Fruit fly (Drosophila melanogaster) whole organism, embryonic: ENCODE measurements around the gene CG34296.
A peak's percentile ranks its signal among the peaks of the same experiment; 100 is the strongest.

Experiments
- Atf6 ChIP-seq: fragments of 200-800 bp; sonication (Bioruptor generic); IDR thresholded peaks from 2 replicates; pipeline ENCODE4 v1.3.6; 2022; ENCODE audit warnings: missing biosample characterization, missing genetic modification characterization
- Bteb2 ChIP-seq: fragments of 200-800 bp; sonication (Bioruptor generic); optimal IDR thresholded peaks from 2 replicates; lab custom pipeline; 2016; ENCODE audit warnings: missing biosample characterization, missing genetic modification characterization
- CG10366 ChIP-seq: fragments of 200-800 bp; sonication (Bioruptor generic); IDR thresholded peaks from 2 replicates; pipeline ENCODE4 v1.3.6; 2022; ENCODE audit warnings: missing biosample characterization, missing genetic modification characterization
- CG11696 ChIP-seq: fragments of 200-800 bp; sonication (Bioruptor generic); IDR thresholded peaks from 2 replicates; pipeline ENCODE4 v1.3.6; 2022; ENCODE audit warnings: missing biosample characterization, missing genetic modification characterization
- CG12659 ChIP-seq: fragments of 200-800 bp; sonication (Bioruptor generic); optimal IDR thresholded peaks from 3 replicates; lab custom pipeline; 2017; ENCODE audit warnings: mild to moderate bottlenecking, missing biosample characterization, missing genetic modification reagents, missing genetic modification characterization
- CG14667 ChIP-seq: fragments of 200-800 bp; sonication (Bioruptor generic); IDR thresholded peaks from 2 replicates; pipeline ENCODE4 v1.3.6; 2022; ENCODE audit warnings: missing biosample characterization, missing genetic modification characterization
- CG14710 ChIP-seq: fragments of 200-800 bp; sonication (Bioruptor generic); optimal IDR thresholded peaks from 3 replicates; lab custom pipeline; 2019; ENCODE audit warnings: missing biosample characterization, mild to moderate bottlenecking, missing genetic modification characterization, moderate library complexity
- CG15514 ChIP-seq: fragments of 200-800 bp; sonication (Bioruptor generic); optimal IDR thresholded peaks from 3 replicates; lab custom pipeline; 2017; ENCODE audit warnings: missing biosample characterization, missing genetic modification characterization, mild to moderate bottlenecking, moderate library complexity, missing genetic modification reagents
- CG16813 ChIP-seq: fragments of 200-800 bp; sonication (Bioruptor generic); IDR thresholded peaks from 3 replicates; pipeline ENCODE4 v1.3.6; 2022; ENCODE audit warnings: missing biosample characterization, missing genetic modification characterization; ENCODE audit not compliant: partially characterized antibody
- CG17829 ChIP-seq: fragments of 200-800 bp; optimal IDR thresholded peaks from 2 replicates; lab custom pipeline; 2019; ENCODE audit warnings: missing biosample characterization, mild to moderate bottlenecking, missing genetic modification characterization, moderate library complexity
- CG2199 ChIP-seq: fragments of 200-800 bp; sonication (Bioruptor generic); IDR thresholded peaks from 3 replicates; pipeline ENCODE4 v1.3.6; 2022; ENCODE audit warnings: missing biosample characterization, missing genetic modification characterization
- CG2202 ChIP-seq: fragments of 200-800 bp; sonication (Bioruptor generic); optimal IDR thresholded peaks from 2 replicates; lab custom pipeline; 2018; ENCODE audit warnings: missing biosample characterization, mild to moderate bottlenecking, missing genetic modification characterization
- CG2889 ChIP-seq: fragments of 200-800 bp; sonication (Bioruptor generic); IDR thresholded peaks from 3 replicates; pipeline ENCODE4 v1.3.6; 2022; ENCODE audit warnings: missing biosample characterization, missing genetic modification characterization
- CG31224 ChIP-seq: fragments of 200-800 bp; sonication (Bioruptor generic); IDR thresholded peaks from 2 replicates; pipeline ENCODE4 v1.3.6; 2022; ENCODE audit warnings: missing biosample characterization, missing genetic modification characterization
- CG42726 ChIP-seq: fragments of 200-800 bp; sonication (Bioruptor generic); IDR thresholded peaks from 2 replicates; pipeline ENCODE4 v1.3.6; 2022; ENCODE audit warnings: missing biosample characterization, missing genetic modification characterization; ENCODE audit not compliant: partially characterized antibody
- CG4328 ChIP-seq: fragments of 200-800 bp; sonication (Bioruptor generic); optimal IDR thresholded peaks from 3 replicates; lab custom pipeline; 2017; ENCODE audit warnings: missing biosample characterization, missing genetic modification reagents, missing genetic modification characterization
- CG4424 ChIP-seq: fragments of 200-800 bp; sonication (Bioruptor generic); optimal IDR thresholded peaks from 3 replicates; lab custom pipeline; 2016; ENCODE audit warnings: missing biosample characterization, missing genetic modification characterization
- CG6765 ChIP-seq: fragments of 200-800 bp; sonication (Bioruptor generic); optimal IDR thresholded peaks from 3 replicates; lab custom pipeline; 2017; ENCODE audit warnings: missing biosample characterization, mild to moderate bottlenecking, missing genetic modification characterization
- CG8089 ChIP-seq: fragments of 200-800 bp; sonication (Bioruptor generic); optimal IDR thresholded peaks from 3 replicates; lab custom pipeline; 2016; ENCODE audit warnings: missing biosample characterization, missing genetic modification characterization
- CG9932 ChIP-seq: fragments of 200-800 bp; sonication (Bioruptor generic); IDR thresholded peaks from 2 replicates; pipeline ENCODE4 v1.3.6; 2022; ENCODE audit warnings: missing biosample characterization, missing genetic modification characterization
- CkIIα-i1 ChIP-seq: fragments of 200-800 bp; sonication (Bioruptor generic); IDR thresholded peaks from 2 replicates; pipeline ENCODE4 v1.3.6; 2022; ENCODE audit warnings: missing biosample characterization, missing genetic modification characterization
- Deaf1 ChIP-seq: fragments of 200-800 bp; optimal IDR thresholded peaks from 3 replicates; lab custom pipeline; 2019; ENCODE audit warnings: missing biosample characterization, mild to moderate bottlenecking, missing genetic modification characterization, moderate library complexity
- Ets65A ChIP-seq: fragments of 200-800 bp; sonication (Bioruptor generic); peaks from one replicate; lab custom pipeline; 2016; ENCODE audit warnings: missing biosample characterization, missing genetic modification characterization
- Fer1 ChIP-seq: fragments of 200-800 bp; sonication (Bioruptor generic); optimal IDR thresholded peaks from 2 replicates; lab custom pipeline; 2017; ENCODE audit warnings: missing biosample characterization, mild to moderate bottlenecking, missing genetic modification characterization
- HLHmδ ChIP-seq: fragments of 200-800 bp; sonication (Bioruptor generic); optimal IDR thresholded peaks from 2 replicates; lab custom pipeline; 2018; ENCODE audit warnings: missing biosample characterization, mild to moderate bottlenecking, missing genetic modification characterization, moderate library complexity
- Hr39 ChIP-seq: fragments of >200 bp; optimal IDR thresholded peaks from 2 replicates; lab custom pipeline; 2017
- Hr51 ChIP-seq, 2 experiments: fragments of 200-800 bp; sonication (Bioruptor generic); optimal IDR thresholded peaks; 2 replicates in 1 of 2; 3 replicates in 1 of 2; lab custom pipeline; 2016 to 2018; ENCODE audit warnings: missing biosample characterization in 2 of 2, missing genetic modification characterization in 2 of 2, mild to moderate bottlenecking in 1 of 2, moderate library complexity in 1 of 2
- Oaz ChIP-seq: fragments of 200-800 bp; sonication (Bioruptor generic); IDR thresholded peaks from 2 replicates; pipeline ENCODE4 v1.3.6; 2022; ENCODE audit warnings: missing biosample characterization, missing genetic modification characterization
- Opbp ChIP-seq: fragments of 200-800 bp; sonication (Bioruptor generic); IDR thresholded peaks from 3 replicates; pipeline ENCODE4 v1.3.6; 2022; ENCODE audit warnings: missing biosample characterization, missing genetic modification characterization; ENCODE audit not compliant: partially characterized antibody
- Pdp1 ChIP-seq, 2 experiments: fragments of 200-800 bp; sonication (Bioruptor generic); optimal IDR thresholded peaks; 3 replicates each; lab custom pipeline; 2016; ENCODE audit warnings: missing biosample characterization in 2 of 2, missing genetic modification characterization in 2 of 2, mild to moderate bottlenecking in 1 of 2, moderate library complexity in 1 of 2
- ab ChIP-seq: fragments of 200-800 bp; sonication (Bioruptor generic); optimal IDR thresholded peaks from 2 replicates; lab custom pipeline; 2016; ENCODE audit warnings: missing biosample characterization, missing genetic modification characterization
- abd-A ChIP-seq: fragments of 200-800 bp; sonication (Bioruptor generic); optimal IDR thresholded peaks from 3 replicates; lab custom pipeline; 2019; ENCODE audit warnings: missing biosample characterization, mild to moderate bottlenecking, missing genetic modification characterization, moderate library complexity
- ac ChIP-seq: fragments of 200-800 bp; sonication (Bioruptor generic); optimal IDR thresholded peaks from 3 replicates; lab custom pipeline; 2017; ENCODE audit warnings: missing biosample characterization, mild to moderate bottlenecking, missing genetic modification characterization
- aop ChIP-seq: fragments of 200-800 bp; sonication (Bioruptor generic); IDR thresholded peaks from 2 replicates; pipeline ENCODE4 v1.3.6; 2022; ENCODE audit warnings: missing biosample characterization, missing genetic modification characterization
- ase ChIP-seq: fragments of 200-800 bp; sonication (Bioruptor generic); IDR thresholded peaks from 3 replicates; pipeline ENCODE4 v1.3.6; 2022; ENCODE audit warnings: missing biosample characterization, missing genetic modification characterization
- bab2 ChIP-seq: fragments of 200-800 bp; sonication (Bioruptor generic); optimal IDR thresholded peaks from 2 replicates; lab custom pipeline; 2016; ENCODE audit warnings: missing biosample characterization, missing genetic modification characterization
- crol ChIP-seq: fragments of 200-800 bp; sonication (Bioruptor generic); IDR thresholded peaks from 2 replicates; pipeline ENCODE4 v1.3.6; 2022; ENCODE audit warnings: missing biosample characterization, missing genetic modification characterization
- cwo ChIP-seq: fragments of 200-800 bp; sonication (Bioruptor generic); optimal IDR thresholded peaks from 3 replicates; lab custom pipeline; 2017; ENCODE audit warnings: missing biosample characterization, missing genetic modification characterization, mild to moderate bottlenecking, moderate library complexity, missing genetic modification reagents
- emc ChIP-seq: fragments of 200-800 bp; sonication (Bioruptor generic); optimal IDR thresholded peaks from 2 replicates; lab custom pipeline; 2016; ENCODE audit warnings: missing biosample characterization, missing genetic modification characterization
- gro ChIP-seq: fragments of 200-800 bp; sonication (Bioruptor generic); optimal IDR thresholded peaks from 2 replicates; lab custom pipeline; 2016; ENCODE audit warnings: missing biosample characterization, missing genetic modification characterization
- gsb-n ChIP-seq: fragments of 200-800 bp; sonication (Bioruptor generic); optimal IDR thresholded peaks from 3 replicates; lab custom pipeline; 2018; ENCODE audit warnings: missing biosample characterization, mild to moderate bottlenecking, missing genetic modification characterization
- ind ChIP-seq: fragments of 200-800 bp; sonication (Bioruptor generic); optimal IDR thresholded peaks from 3 replicates; lab custom pipeline; 2016; ENCODE audit warnings: missing biosample characterization, missing genetic modification characterization
- jigr1 ChIP-seq: fragments of 200-800 bp; sonication (Bioruptor generic); IDR thresholded peaks from 3 replicates; pipeline ENCODE4 v1.3.6; 2022; ENCODE audit warnings: missing biosample characterization, missing genetic modification characterization
- lmd ChIP-seq: fragments of 200-800 bp; sonication (Bioruptor generic); IDR thresholded peaks from 2 replicates; pipeline ENCODE4 v1.3.6; 2022; ENCODE audit warnings: missing biosample characterization, missing genetic modification characterization
- org-1 ChIP-seq: fragments of 200-800 bp; sonication (Bioruptor generic); optimal IDR thresholded peaks from 2 replicates; lab custom pipeline; 2017; ENCODE audit warnings: missing biosample characterization, missing genetic modification characterization
- peb ChIP-seq: fragments of 200-800 bp; sonication (Bioruptor generic); IDR thresholded peaks from 2 replicates; pipeline ENCODE4 v1.3.6; 2022; ENCODE audit warnings: missing biosample characterization, missing genetic modification characterization
- pzg ChIP-seq: fragments of 200-800 bp; sonication (Bioruptor generic); optimal IDR thresholded peaks from 3 replicates; lab custom pipeline; 2018; ENCODE audit warnings: missing biosample characterization, mild to moderate bottlenecking, missing genetic modification characterization, moderate library complexity
- slbo ChIP-seq: fragments of 200-800 bp; sonication (Bioruptor generic); IDR thresholded peaks from 2 replicates; pipeline ENCODE4 v1.3.6; 2022; ENCODE audit warnings: missing biosample characterization, missing genetic modification characterization
- tna ChIP-seq: fragments of 200-800 bp; sonication (Bioruptor generic); IDR thresholded peaks from 2 replicates; pipeline ENCODE4 v1.3.6; 2022; ENCODE audit warnings: missing biosample characterization, missing genetic modification characterization; ENCODE audit not compliant: partially characterized antibody
- toy ChIP-seq: fragments of 200-800 bp; sonication (Bioruptor generic); IDR thresholded peaks from 2 replicates; pipeline ENCODE4 v1.3.6; 2022; ENCODE audit warnings: missing biosample characterization, missing genetic modification characterization
- unc-4 ChIP-seq: fragments of 200-800 bp; sonication (Bioruptor generic); IDR thresholded peaks from 2 replicates; pipeline ENCODE4 v1.3.6; 2022; ENCODE audit warnings: missing biosample characterization, missing genetic modification characterization; ENCODE audit not compliant: partially characterized antibody

CG34296 gene

DNA sequence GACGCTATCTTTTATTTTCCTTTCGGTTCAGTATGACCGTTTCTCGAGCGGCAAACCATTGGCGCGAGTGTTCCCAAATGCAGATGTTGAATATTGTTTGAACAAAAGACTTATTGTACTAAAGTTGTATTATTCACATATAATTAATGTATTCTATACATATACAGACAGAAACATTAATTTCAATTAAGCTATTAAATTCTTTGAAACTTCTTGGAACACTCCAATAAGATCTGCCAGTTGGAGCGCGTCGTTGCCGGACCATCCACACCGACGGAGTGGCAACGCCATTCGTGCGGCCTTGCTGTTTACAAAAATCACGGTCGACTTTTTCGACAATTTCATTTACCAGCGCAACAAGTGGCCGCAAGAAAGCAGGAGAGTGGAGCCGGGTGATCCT is 22.7 kb downstream of the CG34296 start, which contains the start of the genes Wdr24 and IntS11 (continued):
- TF ChIP-seq Hr51 (GFP tag; optimal IDR thresholded peaks at IDR 0.05; lab: Kevin White, UChicago) (peak in 1 of 2 experiments; percentile 61), CG8089 (GFP tag; lab: Kevin White, UChicago) (no peak), abd-A (no peak), org-1 (GFP tag; lab: Kevin White, UChicago) (no peak), ab (peak; percentile 28), Fer1 (GFP tag; lab: Kevin White, UChicago) (peak; percentile 73), ase (peak; percentile 86), peb (GFP tag; lab: Robert Waterston, UW) (peak; percentile 71), crol (GFP tag; lab: Robert Waterston, UW) (no peak), toy (GFP tag; lab: Robert Waterston, UW) (peak; percentile 85), slbo (peak; percentile 98), CG14710 (peak; percentile 81), Oaz (GFP tag; lab: Robert Waterston, UW) (peak; percentile 87), aop (peak; percentile 14; the same call in 1 of the 2 replicates), Pdp1 (GFP tag; optimal IDR thresholded peaks at IDR 0.05; lab: Kevin White, UChicago) (peak; percentile 66 to 88), CG31224 (GFP tag; lab: Robert Waterston, UW) (peak; percentile 88), gro (GFP tag; lab: Kevin White, UChicago) (peak; percentile 57), unc-4 (GFP tag; lab: Robert Waterston, UW) (peak; percentile 30; the same call in 1 of the 2 replicates), CG12659 (GFP tag; lab: Kevin White, UChicago) (peak; percentile 91), bab2 (GFP tag; lab: Kevin White, UChicago) (peak; percentile 79), CG2202 (tag; lab: Kevin White, UChicago) (peak; percentile 11), gsb-n (tag; lab: Kevin White, UChicago) (no peak), CG4328 (GFP tag; lab: Kevin White, UChicago) (peak; percentile 47), CG2889 (GFP tag; lab: Robert Waterston, UW) (peak; percentile 84), CG11696 (GFP tag; lab: Robert Waterston, UW) (no peak), CG17829 (tag; lab: Kevin White, UChicago) (peak; percentile 79), Opbp (GFP tag; lab: Robert Waterston, UW) (peak; percentile 35; the same call in 1 of the 3 replicates), CG16813 (GFP tag; lab: Robert Waterston, UW) (0 out of 3 replicates have a peak, but pooled peaks have one; percentile 26), CG9932 (GFP tag; lab: Robert Waterston, UW) (peak; percentile 97), emc (peak; percentile 56), Deaf1 (peak; percentile 61), Atf6 (GFP tag; lab: Robert Waterston, UW) (peak; percentile 89), CG4424 (GFP tag; lab: Kevin White, UChicago) (peak; percentile 42), pzg (GFP tag; lab: Kevin White, UChicago) (peak; percentile 73), ac (no peak), CG2199 (GFP tag; lab: Robert Waterston, UW) (peak; percentile 70; the same call in 2 of the 3 replicates), CG42726 (no peak), cwo (peak; percentile 62), tna (GFP tag; lab: Robert Waterston, UW) (no peak), jigr1 (peak; percentile 92), lmd (GFP tag; lab: Robert Waterston, UW) (peak; percentile 94), CG6765 (GFP tag; lab: Kevin White, UChicago) (no peak), CG14667 (GFP tag; lab: Robert Waterston, UW) (peak; percentile 94), Ets65A (GFP tag; lab: Kevin White, UChicago) (peak; percentile 98), CG10366 (GFP tag; lab: Robert Waterston, UW) (peak; percentile 94), CG15514 (GFP tag; lab: Kevin White, UChicago) (peak; percentile 84), CkIIα-i1 (GFP tag; lab: Robert Waterston, UW) (no peak), HLHmδ (GFP tag; lab: Kevin White, UChicago) (no peak), Bteb2 (GFP tag; lab: Kevin White, UChicago) (peak; percentile 70), ind (GFP tag; lab: Kevin White, UChicago) (peak; percentile 74), Hr39 (lab: Kevin White, UChicago) (no peak)
